Worm (Caenorhabditis elegans) whole organism, dauer: ENCODE results near the gene C39E9.8.

Source experiments
- unc-62 ChIP-seq: sonication (generic microtip); optimal IDR thresholded peaks from 2 replicates; lab custom pipeline; 2017; ENCODE audit warnings: missing biosample characterization, missing genetic modification reagents, missing genetic modification characterization

The C39E9.8 gene

ce11 chrIV:13079119-13079518 lies at the start of gene C39E9.8:
C39E9.8 (plus strand) TSS chrIV:13079446.
- no peak for TF ChIP-seq unc-62 (GFP tag; lab: Kevin White, UChicago)

ce11 chrIV:13029674-13030466 lies 49.4 kb upstream of the C39E9.8 start:
- no peak for TF ChIP-seq unc-62 (GFP tag; lab: Kevin White, UChicago)

- TF ChIP-seq unc-62 (GFP tag; lab: Kevin White, UChicago) = no peak
Observed at ce11 chrIV:13030467-13031299, 48.6 kb upstream of the C39E9.8 start.

ce11 chrIV:13032153-13032552 lies 47.1 kb upstream of the C39E9.8 start:
- no peak for TF ChIP-seq unc-62 (GFP tag; lab: Kevin White, UChicago)

ce11 chrIV:13033516-13033915 lies 45.7 kb upstream of the C39E9.8 start:
- TF ChIP-seq unc-62 (GFP tag; lab: Kevin White, UChicago) = no peak

- TF ChIP-seq unc-62 (GFP tag; lab: Kevin White, UChicago) = no peak
Observed at ce11 chrIV:13035302-13035701, 43.9 kb upstream of the C39E9.8 start.

ce11 chrIV:13036835-13037234 lies 42.4 kb upstream of the C39E9.8 start:
- TF ChIP-seq unc-62 (GFP tag; lab: Kevin White, UChicago) = no peak

- TF ChIP-seq unc-62 (GFP tag; lab: Kevin White, UChicago) = no peak
Observed at ce11 chrIV:13038888-13039287, 40.4 kb upstream of the C39E9.8 start, which contains the start of gene F49E11.2. F49E11.2 (minus strand) TSS chrIV:13038988.

- no peak for TF ChIP-seq unc-62 (GFP tag; lab: Kevin White, UChicago)
Observed at ce11 chrIV:13041486-13041885, 37.8 kb upstream of the C39E9.8 start.

ce11 chrIV:13042091-13042490 lies 37.2 kb upstream of the C39E9.8 start, which contains the start of gene amt-2:
amt-2 (plus strand) TSS chrIV:13042391.
- TF ChIP-seq unc-62 (GFP tag; lab: Kevin White, UChicago) = no peak

ce11 chrIV:13044980-13045379 lies 34.3 kb upstream of the C39E9.8 start:
- no peak for TF ChIP-seq unc-62 (GFP tag; lab: Kevin White, UChicago)

- no peak for TF ChIP-seq unc-62 (GFP tag; lab: Kevin White, UChicago)
Observed at ce11 chrIV:13046848-13047247, 32.4 kb upstream of the C39E9.8 start, which contains the start of gene scl-9. scl-9 (plus strand) TSS chrIV:13047148.

ce11 chrIV:13048157-13048556 lies 31.1 kb upstream of the C39E9.8 start, which contains the start of gene scl-10:
scl-10 (plus strand) TSS chrIV:13048457.
- no peak for TF ChIP-seq unc-62 (GFP tag; lab: Kevin White, UChicago)

ce11 chrIV:13051073-13051472 lies 28.2 kb upstream of the C39E9.8 start, which contains the start of gene scl-11:
scl-11 (plus strand) TSS chrIV:13051373.
- no peak for TF ChIP-seq unc-62 (GFP tag; lab: Kevin White, UChicago)

ce11 chrIV:13052568-13052967 lies 26.7 kb upstream of the C39E9.8 start, which contains the start of gene F49E11.7:
F49E11.7 (plus strand) TSS chrIV:13052868.
- TF ChIP-seq unc-62 (GFP tag; lab: Kevin White, UChicago) = no peak

- no peak for TF ChIP-seq unc-62 (GFP tag; lab: Kevin White, UChicago)
Observed at ce11 chrIV:13056026-13056425, 23.2 kb upstream of the C39E9.8 start, which contains the start of gene scl-1. scl-1 (plus strand) TSS chrIV:13056326.
